Fruit fly (Drosophila melanogaster) whole organism, embryonic: ENCODE measurements around the gene Acp76A.

Source experiments
- Bteb2 ChIP-seq: fragments of 200-800 bp; sonication (Bioruptor generic); optimal IDR thresholded peaks from 2 replicates; lab custom pipeline; 2016; ENCODE audit warnings: missing biosample characterization, missing genetic modification characterization
- CG11085 ChIP-seq: fragments of 200-800 bp; sonication (Bioruptor generic); IDR thresholded peaks from 2 replicates; pipeline ENCODE4 v1.3.6; 2022; ENCODE audit warnings: missing biosample characterization, missing genetic modification characterization
- CG12219 ChIP-seq: fragments of 200-800 bp; sonication (Bioruptor generic); optimal IDR thresholded peaks from 3 replicates; lab custom pipeline; 2018; ENCODE audit warnings: missing biosample characterization, mild to moderate bottlenecking, missing genetic modification characterization
- CG15696 ChIP-seq: fragments of 200-800 bp; sonication (Bioruptor generic); optimal IDR thresholded peaks from 2 replicates; lab custom pipeline; 2019; ENCODE audit warnings: missing biosample characterization, mild to moderate bottlenecking, missing genetic modification characterization, moderate library complexity
- CG17385 ChIP-seq: fragments of 200-800 bp; sonication (Bioruptor generic); optimal IDR thresholded peaks from 3 replicates; lab custom pipeline; 2018; ENCODE audit warnings: missing biosample characterization, mild to moderate bottlenecking, missing genetic modification characterization
- CG18599 ChIP-seq: fragments of 200-800 bp; sonication (Bioruptor generic); optimal IDR thresholded peaks from 3 replicates; lab custom pipeline; 2017; ENCODE audit warnings: missing biosample characterization, missing genetic modification characterization, mild to moderate bottlenecking, moderate library complexity, missing genetic modification reagents
- CG18764 ChIP-seq: fragments of 200-800 bp; sonication (Bioruptor generic); optimal IDR thresholded peaks from 3 replicates; lab custom pipeline; 2016; ENCODE audit warnings: missing biosample characterization, missing genetic modification characterization
- CG30431 ChIP-seq: fragments of 200-800 bp; sonication (Bioruptor generic); optimal IDR thresholded peaks from 2 replicates; lab custom pipeline; 2017; ENCODE audit warnings: missing biosample characterization, missing genetic modification characterization
- CG3407 ChIP-seq: fragments of 200-800 bp; sonication (Bioruptor generic); optimal IDR thresholded peaks from 2 replicates; lab custom pipeline; 2018; ENCODE audit warnings: missing biosample characterization, mild to moderate bottlenecking, missing genetic modification characterization
- CG3995 ChIP-seq: fragments of 200-800 bp; sonication (Bioruptor generic); optimal IDR thresholded peaks from 3 replicates; lab custom pipeline; 2016; ENCODE audit warnings: missing biosample characterization, missing genetic modification characterization
- CG42726 ChIP-seq: fragments of 200-800 bp; sonication (Bioruptor generic); IDR thresholded peaks from 2 replicates; pipeline ENCODE4 v1.3.6; 2022; ENCODE audit warnings: missing biosample characterization, missing genetic modification characterization; ENCODE audit not compliant: partially characterized antibody
- CG6175 ChIP-seq: fragments of 200-800 bp; sonication (Bioruptor generic); IDR thresholded peaks from 3 replicates; pipeline ENCODE4 v1.3.6; 2022; ENCODE audit warnings: missing biosample characterization, missing genetic modification characterization
- CG7987 ChIP-seq: fragments of 200-800 bp; sonication (Bioruptor generic); optimal IDR thresholded peaks from 2 replicates; lab custom pipeline; 2018; ENCODE audit warnings: missing biosample characterization, mild to moderate bottlenecking, missing genetic modification characterization, moderate library complexity
- CG8765 ChIP-seq: fragments of 200-800 bp; sonication (Bioruptor generic); IDR thresholded peaks from 2 replicates; pipeline ENCODE4 v1.3.6; 2022; ENCODE audit warnings: missing biosample characterization, missing genetic modification characterization
- CG9437 ChIP-seq: fragments of 200-800 bp; sonication (Bioruptor generic); optimal IDR thresholded peaks from 2 replicates; lab custom pipeline; 2018; ENCODE audit warnings: missing biosample characterization, mild to moderate bottlenecking, missing genetic modification characterization
- D19A ChIP-seq: fragments of 200-800 bp; optimal IDR thresholded peaks from 3 replicates; lab custom pipeline; 2019; ENCODE audit warnings: missing biosample characterization, mild to moderate bottlenecking, missing genetic modification characterization, moderate library complexity
- Doc3 ChIP-seq: fragments of 200-800 bp; sonication (Bioruptor generic); IDR thresholded peaks from 3 replicates; pipeline ENCODE4 v1.3.6; 2022; ENCODE audit warnings: missing biosample characterization, missing genetic modification characterization; ENCODE audit not compliant: partially characterized antibody
- Dp ChIP-seq: fragments of 200-800 bp; sonication (Bioruptor generic); optimal IDR thresholded peaks from 2 replicates; lab custom pipeline; 2018; ENCODE audit warnings: missing biosample characterization, mild to moderate bottlenecking, missing genetic modification characterization, moderate library complexity
- HLHmδ ChIP-seq: fragments of 200-800 bp; sonication (Bioruptor generic); optimal IDR thresholded peaks from 2 replicates; lab custom pipeline; 2018; ENCODE audit warnings: missing biosample characterization, mild to moderate bottlenecking, missing genetic modification characterization, moderate library complexity
- Hand ChIP-seq: fragments of 200-800 bp; sonication (Bioruptor generic); optimal IDR thresholded peaks from 2 replicates; lab custom pipeline; 2017; ENCODE audit warnings: mild to moderate bottlenecking, missing biosample characterization, missing genetic modification reagents, missing genetic modification characterization
- Mad ChIP-seq: fragments of 200-800 bp; sonication (Bioruptor generic); optimal IDR thresholded peaks from 2 replicates; lab custom pipeline; 2016; ENCODE audit warnings: missing biosample characterization, missing genetic modification characterization
- Med ChIP-seq: fragments of 200-800 bp; sonication (Bioruptor generic); peaks from one replicate; lab custom pipeline; 2016; ENCODE audit warnings: missing biosample characterization, missing genetic modification characterization, mild to moderate bottlenecking, inconsistent platforms, moderate library complexity
- Meics ChIP-seq: fragments of 200-800 bp; sonication (Bioruptor generic); optimal IDR thresholded peaks from 2 replicates; lab custom pipeline; 2017; ENCODE audit warnings: missing biosample characterization, mild to moderate bottlenecking, missing genetic modification characterization
- Mes4 ChIP-seq: fragments of 200-800 bp; sonication (Bioruptor generic); optimal IDR thresholded peaks from 2 replicates; lab custom pipeline; 2016; ENCODE audit warnings: missing biosample characterization, missing genetic modification characterization
- Poxn ChIP-seq: fragments of 200-800 bp; sonication (Bioruptor generic); IDR thresholded peaks from 2 replicates; pipeline ENCODE4 v1.3.6; 2022; ENCODE audit warnings: missing biosample characterization, missing genetic modification characterization
- Rfx ChIP-seq: fragments of 200-800 bp; sonication (Bioruptor generic); IDR thresholded peaks from 2 replicates; pipeline ENCODE4 v1.3.6; 2022; ENCODE audit warnings: missing biosample characterization, missing genetic modification characterization
- Six4 ChIP-seq: fragments of 200-800 bp; sonication (Bioruptor generic); optimal IDR thresholded peaks from 2 replicates; lab custom pipeline; 2016; ENCODE audit warnings: missing biosample characterization, missing genetic modification characterization
- Sry-β ChIP-seq: fragments of 200-800 bp; sonication (Bioruptor generic); optimal IDR thresholded peaks from 2 replicates; lab custom pipeline; 2018; ENCODE audit warnings: missing biosample characterization, mild to moderate bottlenecking, missing genetic modification characterization, moderate library complexity
- Stat92E ChIP-seq, 3 experiments: fragments of >200 bp in 2 of 3; fragments of 200-800 bp in 1 of 3; sonication (Bioruptor generic) in 1 of 3; optimal IDR thresholded peaks; 2 replicates each; lab custom pipeline; 2017 to 2019; ENCODE audit warnings: missing biosample characterization in 3 of 3, missing genetic modification characterization in 3 of 3, mild to moderate bottlenecking in 1 of 3, moderate library complexity in 1 of 3
- Usf ChIP-seq: fragments of 200-800 bp; sonication (Bioruptor generic); optimal IDR thresholded peaks from 2 replicates; lab custom pipeline; 2017; ENCODE audit warnings: missing genotype, missing biosample characterization, missing genetic modification characterization
- Vsx1 ChIP-seq: fragments of 200-800 bp; sonication (Bioruptor generic); optimal IDR thresholded peaks from 2 replicates; lab custom pipeline; 2017; ENCODE audit warnings: missing biosample characterization, mild to moderate bottlenecking, missing genetic modification characterization, missing genetic modification reagents
- YL-1 ChIP-seq: fragments of 200-800 bp; sonication (Bioruptor generic); optimal IDR thresholded peaks from 3 replicates; lab custom pipeline; 2017; ENCODE audit warnings: missing biosample characterization, mild to moderate bottlenecking, missing genetic modification characterization
- amos ChIP-seq: fragments of 200-800 bp; sonication (Bioruptor generic); IDR thresholded peaks from 2 replicates; pipeline ENCODE4 v1.3.6; 2022; ENCODE audit warnings: missing biosample characterization, missing genetic modification characterization; ENCODE audit not compliant: partially characterized antibody
- ash1 ChIP-seq: fragments of 200-800 bp; sonication (Bioruptor generic); optimal IDR thresholded peaks from 2 replicates; lab custom pipeline; 2018; ENCODE audit warnings: missing biosample characterization, mild to moderate bottlenecking, missing genetic modification characterization
- bab2 ChIP-seq: fragments of 200-800 bp; sonication (Bioruptor generic); optimal IDR thresholded peaks from 2 replicates; lab custom pipeline; 2016; ENCODE audit warnings: missing biosample characterization, missing genetic modification characterization
- cg ChIP-seq: fragments of 200-800 bp; sonication (Bioruptor generic); optimal IDR thresholded peaks from 3 replicates; lab custom pipeline; 2019; ENCODE audit warnings: missing biosample characterization, mild to moderate bottlenecking, missing genetic modification characterization, moderate library complexity
- ci ChIP-seq: fragments of 200-800 bp; sonication (Bioruptor generic); IDR thresholded peaks from 3 replicates; pipeline ENCODE4 v1.3.6; 2022; ENCODE audit warnings: missing biosample characterization, missing genetic modification characterization
- dpn ChIP-seq, 2 experiments: fragments of 200-800 bp; sonication (Bioruptor generic); optimal IDR thresholded peaks; 3 replicates each; lab custom pipeline; 2016; ENCODE audit warnings: missing biosample characterization in 2 of 2, missing genetic modification characterization in 2 of 2
- eve ChIP-seq, 2 experiments: fragments of >200 bp; optimal IDR thresholded peaks; 2 replicates each; lab custom pipeline; 2017; ENCODE audit warnings: missing biosample characterization in 2 of 2, missing genetic modification characterization in 2 of 2
- gcm ChIP-seq: fragments of 200-800 bp; sonication (Bioruptor generic); optimal IDR thresholded peaks from 2 replicates; lab custom pipeline; 2019; ENCODE audit warnings: missing biosample characterization, mild to moderate bottlenecking, missing genetic modification characterization, moderate library complexity
- jumu ChIP-seq: fragments of 200-800 bp; sonication (Bioruptor generic); optimal IDR thresholded peaks from 3 replicates; lab custom pipeline; 2016; ENCODE audit warnings: missing biosample characterization, missing genetic modification characterization
- knrl ChIP-seq: fragments of 200-800 bp; sonication (Bioruptor generic); IDR thresholded peaks from 3 replicates; pipeline ENCODE4 v1.3.6; 2022; ENCODE audit warnings: missing biosample characterization, missing genetic modification characterization; ENCODE audit not compliant: partially characterized antibody
- mirr ChIP-seq: fragments of 200-800 bp; sonication (Bioruptor generic); optimal IDR thresholded peaks from 3 replicates; lab custom pipeline; 2018; ENCODE audit warnings: missing biosample characterization, mild to moderate bottlenecking, missing genetic modification characterization
- pnt ChIP-seq: fragments of 200-800 bp; sonication (Bioruptor generic); optimal IDR thresholded peaks from 3 replicates; lab custom pipeline; 2016; ENCODE audit warnings: missing biosample characterization, missing genetic modification characterization
- pros ChIP-seq: fragments of 200-800 bp; sonication (Bioruptor generic); optimal IDR thresholded peaks from 3 replicates; lab custom pipeline; 2019; ENCODE audit warnings: missing biosample characterization, mild to moderate bottlenecking, missing genetic modification characterization, moderate library complexity
- ro ChIP-seq: fragments of 200-800 bp; sonication (Bioruptor generic); IDR thresholded peaks from 2 replicates; pipeline ENCODE4 v1.3.6; 2022; ENCODE audit warnings: missing biosample characterization, missing genetic modification characterization
- sens ChIP-seq: fragments of 200-800 bp; sonication (Bioruptor generic); peaks from one replicate; lab custom pipeline; 2016; ENCODE audit warnings: missing biosample characterization, missing genetic modification characterization
- sob ChIP-seq: fragments of 200-800 bp; sonication (Bioruptor generic); IDR thresholded peaks from 2 replicates; pipeline ENCODE4 v1.3.6; 2022; ENCODE audit warnings: missing biosample characterization, missing genetic modification characterization
- twi ChIP-seq: fragments of 200-800 bp; optimal IDR thresholded peaks from 2 replicates; lab custom pipeline; 2019; ENCODE audit warnings: missing biosample characterization, mild to moderate bottlenecking, missing genetic modification characterization, moderate library complexity
- usp ChIP-seq: fragments of >200 bp; optimal IDR thresholded peaks from 2 replicates; lab custom pipeline; 2017; ENCODE audit warnings: missing biosample characterization, missing genetic modification characterization
- zen ChIP-seq: fragments of 200-800 bp; sonication (Bioruptor generic); optimal IDR thresholded peaks from 3 replicates; lab custom pipeline; 2018; ENCODE audit warnings: missing biosample characterization, mild to moderate bottlenecking, missing genetic modification characterization, moderate library complexity

Gene Acp76A

dm6 chr3L:19043464-19044034 is 8.3 kb downstream of the Acp76A start (continued):
- peak; percentile 68 for TF ChIP-seq sens
- no peak for TF ChIP-seq CG11085 (GFP tag; lab: Robert Waterston, UW)
- peak; percentile 60 for TF ChIP-seq D19A (tag; lab: Kevin White, UChicago)
- TF ChIP-seq Rfx: no peak
- TF ChIP-seq usp: no peak
- no peak for TF ChIP-seq Sry-β (GFP tag; lab: Kevin White, UChicago)
- TF ChIP-seq cg: peak; percentile 71
- TF ChIP-seq Doc3 (GFP tag; lab: Robert Waterston, UW): no peak
- no peak for TF ChIP-seq sob
- peak; percentile 77 for TF ChIP-seq zen
- TF ChIP-seq CG15696 (tag; lab: Kevin White, UChicago): no peak
- TF ChIP-seq Poxn: no peak
- no peak for TF ChIP-seq CG30431
- no peak for TF ChIP-seq Usf (GFP tag; lab: Kevin White, UChicago)
- TF ChIP-seq eve (GFP tag; optimal IDR thresholded peaks at IDR 0.05; lab: Kevin White, UChicago): peak in 1 of 2 experiments; percentile 63
- TF ChIP-seq CG6175 (GFP tag; lab: Robert Waterston, UW): no peak
- no peak for TF ChIP-seq amos (GFP tag; lab: Robert Waterston, UW)
- TF ChIP-seq twi: peak; percentile 72
- no peak for TF ChIP-seq jumu (GFP tag; lab: Kevin White, UChicago)
- TF ChIP-seq pros (GFP tag; lab: Kevin White, UChicago): peak; percentile 69
- no peak for TF ChIP-seq CG9437 (GFP tag; lab: Kevin White, UChicago)
- no peak for TF ChIP-seq dpn (GFP tag; optimal IDR thresholded peaks at IDR 0.05; lab: Kevin White, UChicago)
- TF ChIP-seq mirr: no peak
- TF ChIP-seq CG17385 (GFP tag; lab: Kevin White, UChicago): peak; percentile 55
- TF ChIP-seq Med (GFP tag; lab: Kevin White, UChicago): peak; percentile 14
- TF ChIP-seq CG8765 (GFP tag; lab: Robert Waterston, UW): no peak
- TF ChIP-seq gcm (GFP tag; lab: Kevin White, UChicago): no peak
- TF ChIP-seq Stat92E (GFP tag; optimal IDR thresholded peaks at IDR 0.05; lab: Kevin White, UChicago): peak in 1 of 3 experiments; percentile 19
- 0 out of 3 replicates have a peak, but pooled peaks have one; percentile 12 for TF ChIP-seq ci (GFP tag; lab: Robert Waterston, UW)
- TF ChIP-seq CG7987 (GFP tag; lab: Kevin White, UChicago): no peak
- TF ChIP-seq pnt (GFP tag; lab: Kevin White, UChicago): no peak
- TF ChIP-seq, all 482 proteins: peak for 21

dm6 chr3L:19042501-19042900 is 9.3 kb downstream of the Acp76A start:
- TF ChIP-seq HLHmδ (GFP tag; lab: Kevin White, UChicago) (no peak), CG18764 (peak; percentile 61), CG18599 (GFP tag; lab: Kevin White, UChicago) (peak; percentile 77), Hand (no peak), Six4 (peak; percentile 75), ro (GFP tag; lab: Robert Waterston, UW) (peak; percentile 42; the same call in 1 of the 2 replicates), Meics (peak; percentile 70), CG3407 (GFP tag; lab: Kevin White, UChicago) (peak; percentile 79), CG12219 (GFP tag; lab: Kevin White, UChicago) (peak; percentile 69), CG3995 (GFP tag; lab: Kevin White, UChicago) (no peak), YL-1 (peak; percentile 27), ash1 (no peak), sob (no peak; the same call in 1 of the 2 replicates), Mes4 (peak; percentile 6), Mad (GFP tag; lab: Kevin White, UChicago) (peak; percentile 38), bab2 (GFP tag; lab: Kevin White, UChicago) (no peak), Dp (GFP tag; lab: Kevin White, UChicago) (no peak), knrl (GFP tag; lab: Robert Waterston, UW) (no peak), Vsx1 (GFP tag; lab: Kevin White, UChicago) (peak; percentile 61), Bteb2 (GFP tag; lab: Kevin White, UChicago) (peak; percentile 20), CG42726 (GFP tag; lab: Robert Waterston, UW) (no peak)
